Worm (Caenorhabditis elegans) whole organism, late embryonic: ENCODE data around the gene coh-3.

Source experiments
- K09A11.1 ChIP-seq: sonication (generic microtip); optimal IDR thresholded peaks from 2 replicates; lab custom pipeline; 2017; ENCODE audit warnings: antibody characterized with exemption, mild to moderate bottlenecking, missing genetic modification characterization, missing compliant biosample characterization; ENCODE audit not compliant: insufficient read depth
- ahr-1 ChIP-seq: sonication (generic microtip); optimal IDR thresholded peaks from 2 replicates; lab custom pipeline; 2016; ENCODE audit warnings: missing genetic modification characterization, missing compliant biosample characterization
- ama-1 ChIP-seq: fragments of 150-350 bp; optimal IDR thresholded peaks from 2 replicates; lab custom pipeline; 2014
- ceh-18 ChIP-seq: sonication (generic microtip); optimal IDR thresholded peaks from 2 replicates; lab custom pipeline; 2016; ENCODE audit warnings: missing genetic modification characterization, missing compliant biosample characterization
- ceh-19 ChIP-seq: fragments of 200-800 bp; sonication (Bioruptor generic); optimal IDR thresholded peaks from 2 replicates; lab custom pipeline; 2018; ENCODE audit warnings: mild to moderate bottlenecking, missing genetic modification characterization, missing compliant biosample characterization
- ceh-30 ChIP-seq: fragments of 150-350 bp; optimal IDR thresholded peaks from 2 replicates; lab custom pipeline; 2014; ENCODE audit warnings: missing biosample characterization, missing genetic modification characterization
- ceh-31 ChIP-seq: sonication (generic microtip); optimal IDR thresholded peaks from 2 replicates; lab custom pipeline; 2016; ENCODE audit warnings: missing genetic modification characterization, missing compliant biosample characterization
- ceh-34 ChIP-seq: sonication (generic microtip); optimal IDR thresholded peaks from 2 replicates; lab custom pipeline; 2016; ENCODE audit warnings: mild to moderate bottlenecking, missing genetic modification characterization, missing compliant biosample characterization
- ceh-6 ChIP-seq: fragments of 200-800 bp; sonication (Bioruptor generic); optimal IDR thresholded peaks from 2 replicates; lab custom pipeline; 2018; ENCODE audit warnings: mild to moderate bottlenecking, missing genetic modification characterization, missing compliant biosample characterization
- che-1 ChIP-seq: sonication (generic microtip); optimal IDR thresholded peaks from 2 replicates; lab custom pipeline; 2016; ENCODE audit warnings: mild to moderate bottlenecking, missing genetic modification characterization, missing compliant biosample characterization
- eyg-1 ChIP-seq: sonication (generic microtip); optimal IDR thresholded peaks from 2 replicates; lab custom pipeline; 2016; ENCODE audit warnings: missing genotype, missing genetic modification characterization, missing compliant biosample characterization
- fax-1 ChIP-seq: sonication (generic microtip); optimal IDR thresholded peaks from 2 replicates; lab custom pipeline; 2016; ENCODE audit warnings: missing genotype, missing genetic modification characterization, missing compliant biosample characterization
- fkh-10 ChIP-seq: fragments of 150-350 bp; optimal IDR thresholded peaks from 2 replicates; lab custom pipeline; 2014; ENCODE audit warnings: missing biosample characterization, missing genetic modification reagents, missing genetic modification characterization
- gmeb-2 ChIP-seq: sonication (generic microtip); optimal IDR thresholded peaks from 2 replicates; lab custom pipeline; 2016; ENCODE audit warnings: missing genetic modification characterization, inconsistent platforms, missing compliant biosample characterization
- hlh-13 ChIP-seq: fragments of 200-800 bp; sonication (Bioruptor generic); optimal IDR thresholded peaks from 2 replicates; lab custom pipeline; 2018; ENCODE audit warnings: mild to moderate bottlenecking, missing genetic modification characterization, missing compliant biosample characterization
- hlh-30 ChIP-seq: sonication (generic microtip); optimal IDR thresholded peaks from 2 replicates; lab custom pipeline; 2017; ENCODE audit warnings: antibody characterized with exemption, missing genetic modification characterization, missing compliant biosample characterization; ENCODE audit not compliant: insufficient read depth
- lim-6 ChIP-seq: sonication (generic microtip); optimal IDR thresholded peaks from 2 replicates; lab custom pipeline; 2016; ENCODE audit warnings: missing genetic modification characterization, missing compliant biosample characterization
- nfya-1 ChIP-seq: sonication (generic microtip); optimal IDR thresholded peaks from 2 replicates; lab custom pipeline; 2017; ENCODE audit warnings: missing genetic modification characterization, mild to moderate bottlenecking, missing compliant biosample characterization, antibody characterized with exemption, moderate library complexity
- nhr-232 ChIP-seq: sonication (generic microtip); optimal IDR thresholded peaks from 2 replicates; lab custom pipeline; 2016; ENCODE audit warnings: missing genetic modification characterization, missing compliant biosample characterization
- odd-2 ChIP-seq: sonication (generic microtip); optimal IDR thresholded peaks from 2 replicates; lab custom pipeline; 2017; ENCODE audit warnings: antibody characterized with exemption, mild to moderate bottlenecking, missing genetic modification characterization, missing compliant biosample characterization
- pag-3 ChIP-seq: sonication (generic microtip); optimal IDR thresholded peaks from 2 replicates; lab custom pipeline; 2016; ENCODE audit warnings: missing compliant biosample characterization, missing genetic modification characterization, borderline replicate concordance
- pax-1 ChIP-seq: fragments of 150-350 bp; optimal IDR thresholded peaks from 2 replicates; lab custom pipeline; 2014; ENCODE audit warnings: missing biosample characterization, missing genetic modification characterization
- pqm-1 ChIP-seq: sonication (generic microtip); optimal IDR thresholded peaks from 2 replicates; lab custom pipeline; 2016; ENCODE audit warnings: missing genetic modification characterization, missing compliant biosample characterization
- ref-2 ChIP-seq: sonication (generic microtip); optimal IDR thresholded peaks from 2 replicates; lab custom pipeline; 2016; ENCODE audit warnings: missing genetic modification characterization, missing compliant biosample characterization
- rnt-1 ChIP-seq: sonication (generic microtip); optimal IDR thresholded peaks from 2 replicates; lab custom pipeline; 2016; ENCODE audit warnings: missing genetic modification characterization, missing compliant biosample characterization
- sdc-2 ChIP-seq: sonication (generic microtip); optimal IDR thresholded peaks from 2 replicates; lab custom pipeline; 2016; ENCODE audit warnings: missing genotype, missing genetic modification characterization, missing compliant biosample characterization
- sox-4 ChIP-seq: sonication (generic microtip); optimal IDR thresholded peaks from 2 replicates; lab custom pipeline; 2017; ENCODE audit warnings: mild to moderate bottlenecking, missing genetic modification characterization, inconsistent platforms, missing compliant biosample characterization
- syd-9 ChIP-seq: sonication (generic microtip); optimal IDR thresholded peaks from 2 replicates; lab custom pipeline; 2016; ENCODE audit warnings: mild to moderate bottlenecking, missing genetic modification characterization, moderate library complexity, missing compliant biosample characterization
- tbx-2 ChIP-seq: sonication (generic microtip); optimal IDR thresholded peaks from 2 replicates; lab custom pipeline; 2016; ENCODE audit warnings: missing genetic modification characterization, missing compliant biosample characterization
- ttx-3 ChIP-seq: sonication (generic microtip); optimal IDR thresholded peaks from 2 replicates; lab custom pipeline; 2016; ENCODE audit warnings: missing genetic modification reagents, missing genetic modification characterization, missing compliant biosample characterization
- unc-3 ChIP-seq, 2 experiments: fragments of 200-800 bp in 1 of 2; sonication (Bioruptor generic) in 1 of 2; sonication (generic microtip) in 1 of 2; conservative IDR thresholded peaks in 1 of 2; optimal IDR thresholded peaks in 1 of 2; 2 replicates each; pipeline versions ENCODE4 v1.3.6 to Lab custom; 2016 to 2022; ENCODE audit warnings: missing compliant biosample characterization in 2 of 2, missing genetic modification characterization in 2 of 2, missing genetic modification reagents in 1 of 2
- unc-42 ChIP-seq: sonication (generic microtip); optimal IDR thresholded peaks from 2 replicates; lab custom pipeline; 2016; ENCODE audit warnings: missing genotype, missing genetic modification characterization, missing compliant biosample characterization
- unc-55 ChIP-seq: sonication (generic microtip); optimal IDR thresholded peaks from 2 replicates; lab custom pipeline; 2017; ENCODE audit warnings: missing biosample characterization, missing genetic modification reagents, missing genetic modification characterization
- unc-86 ChIP-seq: sonication (generic microtip); optimal IDR thresholded peaks from 2 replicates; lab custom pipeline; 2016; ENCODE audit warnings: missing genetic modification characterization, missing compliant biosample characterization
- zip-5 ChIP-seq: sonication (generic microtip); optimal IDR thresholded peaks from 2 replicates; lab custom pipeline; 2016; ENCODE audit warnings: missing genetic modification characterization, missing compliant biosample characterization

Gene coh-3

DNA sequence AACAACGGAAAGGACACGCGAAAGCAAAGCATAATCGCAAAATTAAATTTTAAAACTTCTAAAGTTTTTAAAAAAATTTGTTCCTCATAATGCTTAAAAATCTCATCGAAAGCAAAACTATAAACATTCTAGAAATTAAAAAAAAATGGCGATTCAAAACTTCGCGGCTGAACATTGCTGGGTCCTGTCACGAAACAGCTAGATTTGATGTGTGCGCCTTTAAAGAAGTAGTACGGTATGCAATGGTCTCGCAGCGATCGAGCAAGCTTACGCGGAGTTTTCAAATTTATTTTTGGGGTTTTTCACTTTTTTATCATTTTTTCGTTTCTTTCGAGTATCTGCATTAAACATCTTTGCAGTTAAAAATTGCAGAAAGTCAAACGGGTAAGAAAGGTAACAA lies at the start of gene coh-3:
Gene coh-3, plus strand, starts transcription at position 353 of the 400 bp plus-strand sequence.
- no peak for TF ChIP-seq gmeb-2 (tag; lab: Kevin White, UChicago)
- TF ChIP-seq ama-1 (lab: Kevin White, UChicago), result no peak
- no peak for TF ChIP-seq syd-9 (tag; lab: Kevin White, UChicago)
- TF ChIP-seq unc-86 (tag; lab: Kevin White, UChicago), result no peak
- no peak for TF ChIP-seq ceh-6 (GFP tag; lab: Kevin White, UChicago)
- TF ChIP-seq ceh-34 (tag; lab: Kevin White, UChicago), result no peak
- no peak for TF ChIP-seq hlh-30
- no peak for TF ChIP-seq ceh-18 (tag; lab: Kevin White, UChicago)
- TF ChIP-seq sdc-2, result no peak
- no peak for TF ChIP-seq lim-6 (tag; lab: Kevin White, UChicago)

DNA sequence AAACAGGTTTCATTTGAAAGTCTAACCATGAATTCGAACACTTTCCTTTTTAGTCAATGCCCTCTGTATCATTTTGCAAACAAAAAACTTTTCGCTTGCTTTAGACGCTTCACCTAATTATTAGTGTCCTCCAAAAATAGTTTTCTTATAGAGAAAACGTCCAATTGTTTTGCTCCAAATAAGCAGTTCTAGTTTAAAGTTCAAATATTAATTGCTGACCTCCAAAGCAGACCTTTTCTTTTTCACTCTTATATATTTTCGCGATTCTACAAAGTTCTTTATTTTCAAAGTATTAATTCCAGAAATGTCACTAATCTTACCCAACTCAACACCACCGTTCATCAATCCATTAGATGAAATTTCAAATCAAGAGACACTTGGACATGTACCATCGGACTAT lies 48.4 kb upstream of the coh-3 start, which contains the start of gene gnrr-2:
Gene gnrr-2, plus strand, starts transcription at position 301 of the 400 bp plus-strand sequence.
- TF ChIP-seq che-1 (no peak), fax-1 (tag; lab: Kevin White, UChicago) (no peak), fkh-10 (GFP tag; lab: Kevin White, UChicago) (no peak), unc-42 (no peak), unc-3 (GFP tag; conservative IDR thresholded peaks at IDR 0.05; lab: Robert Waterston, UW) (no peak), unc-3 (tag; optimal IDR thresholded peaks at IDR 0.05; lab: Kevin White, UChicago) (no peak), zip-5 (tag; lab: Kevin White, UChicago) (no peak)

DNA sequence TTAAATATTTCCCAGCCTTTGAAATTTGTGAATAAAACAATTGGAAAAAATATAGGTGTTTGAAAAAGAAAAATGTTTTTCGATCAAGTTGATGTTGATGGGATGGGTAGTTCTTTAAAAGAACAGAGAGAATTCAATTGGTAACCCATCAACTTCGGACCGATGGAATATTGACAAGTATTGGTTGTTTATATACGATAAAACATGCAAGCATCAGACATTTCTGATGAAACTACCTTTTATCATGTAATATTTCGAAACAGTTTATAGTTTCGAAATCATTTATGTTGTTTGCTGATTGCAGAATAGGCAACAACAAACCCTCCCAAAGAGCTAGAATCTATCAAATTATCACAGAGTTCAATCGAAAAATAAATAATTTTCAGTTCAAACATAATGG lies 47.3 kb upstream of the coh-3 start:
- TF ChIP-seq gmeb-2 (tag; lab: Kevin White, UChicago) (no peak), pag-3 (tag; lab: Kevin White, UChicago) (no peak), ceh-19 (GFP tag; lab: Kevin White, UChicago) (no peak), pqm-1 (tag; lab: Kevin White, UChicago) (no peak), unc-86 (tag; lab: Kevin White, UChicago) (no peak)

DNA sequence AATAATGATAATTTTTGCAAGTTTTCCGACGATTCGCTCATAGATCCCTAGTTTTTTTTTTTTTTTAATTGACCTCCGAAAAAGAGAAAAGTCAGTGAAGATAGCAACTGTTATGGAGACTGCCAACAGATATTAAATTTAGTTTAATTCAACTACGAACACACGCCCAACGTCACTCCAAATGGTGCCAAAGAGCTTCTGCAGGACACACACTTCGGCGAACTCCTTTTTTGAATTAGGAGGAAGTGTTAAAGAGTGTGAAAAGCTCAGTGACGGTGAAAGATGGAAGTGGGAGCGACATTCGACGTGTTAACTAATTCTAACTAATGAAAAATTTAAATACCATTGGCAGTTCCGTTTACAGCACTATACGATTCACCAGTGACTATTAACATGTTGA lies 45.2 kb upstream of the coh-3 start:
- TF ChIP-seq unc-55 (GFP tag; lab: Kevin White, UChicago) (no peak), hlh-13 (no peak), nhr-232 (no peak), ceh-34 (tag; lab: Kevin White, UChicago) (no peak), che-1 (no peak), ceh-31 (tag; lab: Kevin White, UChicago) (no peak), tbx-2 (tag; lab: Kevin White, UChicago) (no peak), eyg-1 (tag; lab: Kevin White, UChicago) (no peak)

DNA sequence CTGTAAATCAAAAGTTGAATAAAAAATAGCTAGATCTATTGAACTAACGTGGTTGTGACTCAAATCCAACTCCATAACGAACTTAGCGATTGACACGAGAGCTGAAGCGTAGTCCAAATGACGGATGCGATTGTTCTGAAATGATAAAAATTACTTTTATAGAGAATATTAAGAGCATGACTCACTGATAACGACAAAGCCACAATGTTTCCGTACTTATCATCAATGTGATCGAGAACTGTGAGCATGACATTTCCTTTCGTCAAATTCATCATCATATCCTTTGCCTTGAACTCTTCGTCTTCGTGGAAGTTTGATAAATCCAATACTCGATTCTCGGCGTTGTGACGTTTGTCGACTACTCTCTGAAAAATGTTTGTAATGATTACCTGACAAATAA lies 43.2 kb upstream of the coh-3 start:
- TF ChIP-seq K09A11.1 (tag; lab: Kevin White, UChicago), result no peak
- TF ChIP-seq ref-2 (tag; lab: Kevin White, UChicago), result no peak
- TF ChIP-seq fax-1 (tag; lab: Kevin White, UChicago), result no peak
- no peak for TF ChIP-seq ttx-3 (tag; lab: Kevin White, UChicago)
- no peak for TF ChIP-seq rnt-1 (tag; lab: Kevin White, UChicago)
- no peak for TF ChIP-seq ceh-6 (GFP tag; lab: Kevin White, UChicago)

DNA sequence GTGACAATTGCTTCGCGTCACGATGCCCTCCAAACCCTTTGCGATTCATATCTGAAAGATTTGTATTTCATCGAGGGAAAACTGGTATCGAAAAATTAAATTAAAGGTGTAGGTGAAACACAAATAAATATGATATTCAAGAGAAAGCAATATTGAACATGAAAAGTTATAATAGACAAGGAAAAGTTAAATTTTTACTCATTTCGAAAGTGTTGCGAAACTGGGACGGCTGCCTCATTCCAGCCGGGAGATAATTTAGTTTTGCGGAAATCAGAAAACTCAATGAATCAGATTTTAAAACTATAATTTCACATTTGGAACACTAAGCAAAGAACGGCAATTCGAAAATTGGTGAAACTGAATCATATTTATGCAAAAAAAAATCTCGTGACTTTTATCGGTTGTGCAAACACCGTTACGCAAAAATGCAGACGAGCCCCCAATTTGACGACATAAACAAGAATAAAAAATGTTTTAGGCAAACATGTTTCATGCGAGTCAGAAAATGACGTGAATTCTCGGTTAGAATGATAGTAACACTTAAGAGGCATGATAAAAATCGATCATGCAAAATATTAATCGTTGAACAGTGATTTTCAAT lies 42.2 kb upstream of the coh-3 start, which contains the start of the genes nxf-1 and C15H11.11:
Gene nxf-1, minus strand, starts transcription at position 51 of the 601 bp plus-strand sequence.
Gene C15H11.11, plus strand, starts transcription at position 536 of the 601 bp plus-strand sequence.
- no peak for TF ChIP-seq ahr-1 (tag; lab: Kevin White, UChicago)
- TF ChIP-seq odd-2 (tag; lab: Kevin White, UChicago), result no peak
- TF ChIP-seq unc-42, result peak; percentile 17
- TF ChIP-seq pag-3 (tag; lab: Kevin White, UChicago), result no peak
- TF ChIP-seq hlh-13, result no peak
- peak; percentile 6 for TF ChIP-seq ceh-31 (tag; lab: Kevin White, UChicago)
- TF ChIP-seq unc-55 (GFP tag; lab: Kevin White, UChicago), result no peak
- peak; percentile 4 for TF ChIP-seq ceh-30 (tag; lab: Kevin White, UChicago)
- TF ChIP-seq unc-86 (tag; lab: Kevin White, UChicago), result no peak
- TF ChIP-seq sox-4 (tag; lab: Kevin White, UChicago), result no peak
- TF ChIP-seq nfya-1 (tag; lab: Kevin White, UChicago), result peak; percentile 2
- TF ChIP-seq pax-1 (tag; lab: Kevin White, UChicago), result no peak
- TF ChIP-seq hlh-30, result peak; percentile 97
- no peak for TF ChIP-seq lim-6 (tag; lab: Kevin White, UChicago)
